Worm (Caenorhabditis elegans): Measurements from ENCODE around the gene srd-33.

The srd-33 gene

DNA sequence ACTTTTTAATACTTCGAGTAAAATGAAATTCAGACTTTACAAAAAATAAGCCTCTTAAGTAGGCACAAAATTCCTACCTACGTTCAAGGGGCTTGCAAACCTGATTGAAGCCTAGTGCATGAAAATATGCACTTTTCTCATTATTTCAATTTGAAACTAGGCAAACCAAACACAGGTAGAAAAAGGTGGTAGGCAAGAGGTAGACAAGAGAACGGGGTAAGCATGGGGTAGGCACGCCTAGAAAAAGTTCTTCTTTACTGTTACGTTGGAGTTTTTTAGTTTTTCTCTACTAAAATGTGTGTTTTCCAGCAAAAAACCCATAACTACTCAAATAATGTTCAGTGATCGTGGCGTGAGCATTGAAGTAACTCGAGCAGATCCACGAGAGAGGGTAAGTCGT, 21.0 kb upstream of the srd-33 start, which contains the start of gene nex-4:
Gene nex-4, plus strand, starts transcription at position 301 of the 400 bp plus-strand sequence.
- TF ChIP-seq mab-9 (GFP tag; IDR thresholded peaks at IDR 0.05) (no peak), fos-1 (tag; optimal IDR thresholded peaks at IDR 0.05) (no peak), C16A3.4 (tag; optimal IDR thresholded peaks at IDR 0.05) (no peak), nhr-84 (tag; optimal IDR thresholded peaks at IDR 0.05) (no peak), ceh-90 (tag; optimal IDR thresholded peaks at IDR 0.05) (no peak), skn-1 (tag; optimal IDR thresholded peaks at IDR 0.05) (no peak), C34B4.2 (tag; optimal IDR thresholded peaks at IDR 0.05) (no peak), snpc-4 (tag; optimal IDR thresholded peaks at IDR 0.05) (no peak), nhr-19 (GFP tag; conservative IDR thresholded peaks at IDR 0.05) (no peak), vab-15 (tag; optimal IDR thresholded peaks at IDR 0.05) (no peak), elt-2 (tag; optimal IDR thresholded peaks at IDR 0.05) (no peak), nhr-28 (tag; optimal IDR thresholded peaks at IDR 0.05) (no peak), ets-5 (GFP tag; IDR thresholded peaks at IDR 0.05) (no peak), egl-13 (tag; optimal IDR thresholded peaks at IDR 0.05) (no peak), fkh-4 (tag; optimal IDR thresholded peaks at IDR 0.05; ENCODE audit: borderline replicate concordance) (no peak), ceh-88 (GFP tag; IDR thresholded peaks at IDR 0.05) (no peak), lin-39 (tag; optimal IDR thresholded peaks at IDR 0.05) (no peak), unc-98 (GFP tag; IDR thresholded peaks at IDR 0.05) (no peak), Y116A8C.19 (tag; optimal IDR thresholded peaks at IDR 0.05; ENCODE audit: borderline replicate concordance) (no peak), tbx-2 (tag; optimal IDR thresholded peaks at IDR 0.05) (no peak)

DNA sequence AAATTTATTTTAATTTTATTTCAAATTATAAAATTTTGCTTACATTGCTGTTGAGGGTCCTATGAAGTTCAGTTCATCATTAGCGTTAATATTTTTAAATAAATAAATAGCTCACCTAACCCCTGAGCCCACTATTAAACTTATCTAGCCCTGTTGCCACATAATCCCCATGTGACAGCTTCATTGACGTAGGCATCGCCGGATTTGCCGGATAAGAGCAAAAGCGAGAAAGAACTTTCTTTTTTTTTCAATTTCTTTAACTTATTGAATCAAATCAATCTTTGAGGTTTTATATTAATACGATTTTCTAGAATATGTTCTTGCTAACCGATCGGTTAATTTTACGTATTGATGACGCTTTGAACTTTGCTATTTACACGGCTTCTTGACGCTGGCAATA, 20.1 kb upstream of the srd-33 start:
- peak; percentile 28 for TF ChIP-seq fkh-8 (tag; optimal IDR thresholded peaks at IDR 0.05)
- TF ChIP-seq egl-13 (tag; optimal IDR thresholded peaks at IDR 0.05) = peak; percentile 55
- TF ChIP-seq nhr-47 (tag; optimal IDR thresholded peaks at IDR 0.05) = peak; percentile 9
- peak; percentile 13 for TF ChIP-seq nhr-71 (tag; optimal IDR thresholded peaks at IDR 0.05)
- peak; percentile 68 for TF ChIP-seq dsc-1 (tag; optimal IDR thresholded peaks at IDR 0.05)
- TF ChIP-seq fkh-10 (GFP tag; optimal IDR thresholded peaks at IDR 0.05) = no peak

DNA sequence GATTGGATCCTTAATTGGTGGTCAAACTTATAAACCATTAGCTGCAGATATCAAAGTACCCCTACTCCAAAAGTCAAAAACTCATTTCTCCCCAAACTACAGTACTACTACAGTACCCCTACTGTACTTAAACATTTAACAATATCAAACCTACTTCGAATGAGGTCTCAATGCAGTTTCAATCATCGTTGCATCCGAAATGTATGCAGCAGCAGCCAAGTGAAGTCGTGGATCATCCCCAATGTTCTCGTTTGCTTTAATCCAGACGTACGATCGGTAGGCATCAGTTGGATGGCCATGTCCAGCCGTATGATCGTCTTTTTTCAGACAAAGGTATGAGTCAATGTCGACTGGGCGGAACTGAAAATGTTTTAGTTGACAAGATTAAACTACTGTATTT, 14.5 kb upstream of the srd-33 start:
- TF ChIP-seq sptf-1 (tag; optimal IDR thresholded peaks at IDR 0.05) = no peak
- TF ChIP-seq ets-5 (GFP tag; IDR thresholded peaks at IDR 0.05) = no peak
- no peak for TF ChIP-seq unc-62 (GFP tag; optimal IDR thresholded peaks at IDR 0.05)
- TF ChIP-seq ceh-63 (GFP tag; optimal IDR thresholded peaks at IDR 0.05) = no peak
- TF ChIP-seq ceh-8 (GFP tag; optimal IDR thresholded peaks at IDR 0.05) = no peak
- no peak for TF ChIP-seq aha-1 (tag; optimal IDR thresholded peaks at IDR 0.05)
- no peak for TF ChIP-seq lin-15B (tag; optimal IDR thresholded peaks at IDR 0.05)
- TF ChIP-seq C04F5.9 (tag; optimal IDR thresholded peaks at IDR 0.05) = no peak
- TF ChIP-seq nhr-90 (tag; optimal IDR thresholded peaks at IDR 0.05; ENCODE audit: poor library complexity) = no peak
- no peak for TF ChIP-seq tbx-2 (tag; optimal IDR thresholded peaks at IDR 0.05)
- no peak for TF ChIP-seq nhr-12 (tag; optimal IDR thresholded peaks at IDR 0.05)
- no peak for TF ChIP-seq ama-1 (optimal IDR thresholded peaks at IDR 0.05)
- no peak for TF ChIP-seq grh-1 (GFP tag; IDR thresholded peaks at IDR 0.05)
- no peak for TF ChIP-seq dpl-1 (GFP tag; optimal IDR thresholded peaks at IDR 0.05)
- TF ChIP-seq unc-30 (tag; optimal IDR thresholded peaks at IDR 0.05) = no peak
- no peak for TF ChIP-seq xbp-1 (tag; optimal IDR thresholded peaks at IDR 0.05)

DNA sequence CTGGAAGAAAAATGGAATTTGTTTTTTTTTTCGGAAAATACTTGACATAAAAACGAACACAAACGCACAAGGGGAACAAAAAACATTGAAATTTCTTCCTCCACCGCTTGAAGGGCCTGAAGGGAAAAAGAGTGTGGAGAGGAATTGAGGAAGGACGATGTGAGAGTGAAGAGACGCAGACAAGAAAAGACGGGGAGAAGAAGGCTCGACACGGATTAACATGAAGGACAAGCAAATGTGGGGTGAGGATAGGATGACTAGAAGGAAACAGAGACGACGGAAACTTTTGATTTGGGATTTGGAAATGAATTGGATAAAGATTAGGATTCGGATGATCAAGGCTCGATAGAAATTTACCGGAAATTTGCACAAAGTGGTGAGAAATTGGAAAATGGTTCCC, 11.6 kb upstream of the srd-33 start:
- TF ChIP-seq snu-23 (GFP tag; optimal IDR thresholded peaks at IDR 0.05) = peak; percentile 18
- TF ChIP-seq efl-1 (optimal IDR thresholded peaks at IDR 0.05) = peak; percentile 9 to 15
- peak in 1 of 2 experiments; percentile 78 for TF ChIP-seq efl-1 (GFP tag; optimal IDR thresholded peaks at IDR 0.05 in 1 of 2)
- no peak for TF ChIP-seq mab-9 (GFP tag; IDR thresholded peaks at IDR 0.05)
- TF ChIP-seq fkh-8 (tag; optimal IDR thresholded peaks at IDR 0.05) = peak; percentile 15
- TF ChIP-seq lin-14 (GFP tag; optimal IDR thresholded peaks at IDR 0.05) = peak; percentile 57
- peak in 1 of 2 experiments; percentile 13 for TF ChIP-seq lsy-2 (tag; optimal IDR thresholded peaks at IDR 0.05)
- TF ChIP-seq nhr-71 (tag; optimal IDR thresholded peaks at IDR 0.05) = peak; percentile 37
- TF ChIP-seq egl-13 (tag; optimal IDR thresholded peaks at IDR 0.05) = peak; percentile 22
- no peak for TF ChIP-seq nhr-19 (GFP tag; conservative IDR thresholded peaks at IDR 0.05)
- no peak for TF ChIP-seq nhr-28 (tag; optimal IDR thresholded peaks at IDR 0.05)
- peak; percentile 50 for TF ChIP-seq dsc-1 (tag; optimal IDR thresholded peaks at IDR 0.05)
- peak; percentile 25 for TF ChIP-seq nhr-47 (tag; optimal IDR thresholded peaks at IDR 0.05)

Measured in whole organism, L1 larva.